Fruit fly (Drosophila melanogaster) whole organism, pupa: ENCODE results near the gene gdl-ORF39.

Source experiments
- CG10348 ChIP-seq: fragments of 200-800 bp; sonication (Bioruptor generic); IDR thresholded peaks from 2 replicates; pipeline ENCODE4 v1.3.6; 2022; ENCODE audit warnings: missing biosample characterization, missing genetic modification characterization
- CG12605 ChIP-seq: fragments of 200-800 bp; sonication (Bioruptor generic); IDR thresholded peaks from 2 replicates; pipeline ENCODE4 v1.3.6; 2022; ENCODE audit warnings: missing biosample characterization, missing genetic modification characterization
- CG13204 ChIP-seq: fragments of 200-800 bp; sonication (Bioruptor generic); optimal IDR thresholded peaks from 2 replicates; lab custom pipeline; 2018; ENCODE audit warnings: missing biosample characterization, mild to moderate bottlenecking, missing genetic modification characterization, moderate library complexity
- CG14655 ChIP-seq: fragments of 200-800 bp; sonication (Bioruptor generic); optimal IDR thresholded peaks from 3 replicates; lab custom pipeline; 2017; ENCODE audit warnings: mild to moderate bottlenecking, missing biosample characterization, missing genetic modification reagents, missing genetic modification characterization
- CG15710 ChIP-seq: fragments of 200-800 bp; sonication (Bioruptor generic); optimal IDR thresholded peaks from 2 replicates; lab custom pipeline; 2018; ENCODE audit warnings: missing biosample characterization, mild to moderate bottlenecking, missing genetic modification characterization, moderate library complexity
- CG17806 ChIP-seq: fragments of 200-800 bp; sonication (Bioruptor generic); optimal IDR thresholded peaks from 2 replicates; lab custom pipeline; 2018; ENCODE audit warnings: missing biosample characterization, mild to moderate bottlenecking, missing genetic modification characterization, moderate library complexity
- CG32121 ChIP-seq: fragments of 200-800 bp; sonication (Bioruptor generic); IDR thresholded peaks from 2 replicates; pipeline ENCODE4 v1.3.6; 2022; ENCODE audit warnings: missing biosample characterization, missing genetic modification characterization
- CG34367 ChIP-seq: fragments of 200-800 bp; sonication (Bioruptor generic); optimal IDR thresholded peaks from 2 replicates; lab custom pipeline; 2018; ENCODE audit warnings: missing biosample characterization, mild to moderate bottlenecking, missing genetic modification characterization
- CG4496 ChIP-seq: fragments of 200-800 bp; sonication (Bioruptor generic); IDR thresholded peaks from 3 replicates; pipeline ENCODE4 v1.3.6; 2022; ENCODE audit warnings: missing biosample characterization, missing genetic modification characterization
- CG8159 ChIP-seq: fragments of 200-800 bp; sonication (Bioruptor generic); optimal IDR thresholded peaks from 3 replicates; lab custom pipeline; 2018; ENCODE audit warnings: missing biosample characterization, mild to moderate bottlenecking, missing genetic modification characterization, moderate library complexity
- CG8301 ChIP-seq: fragments of 200-800 bp; sonication (Bioruptor generic); optimal IDR thresholded peaks from 2 replicates; lab custom pipeline; 2018; ENCODE audit warnings: missing biosample characterization, mild to moderate bottlenecking, missing genetic modification characterization
- CG9948 ChIP-seq: fragments of 200-800 bp; sonication (Bioruptor generic); optimal IDR thresholded peaks from 2 replicates; lab custom pipeline; 2018; ENCODE audit warnings: missing biosample characterization, mild to moderate bottlenecking, missing genetic modification characterization, moderate library complexity
- D1 ChIP-seq: fragments of 200-800 bp; sonication (Bioruptor generic); optimal IDR thresholded peaks from 2 replicates; lab custom pipeline; 2018; ENCODE audit warnings: missing biosample characterization, mild to moderate bottlenecking, missing genetic modification characterization, moderate library complexity
- EcR ChIP-seq: fragments of 200-800 bp; sonication (Bioruptor generic); optimal IDR thresholded peaks from 3 replicates; lab custom pipeline; 2019; ENCODE audit warnings: missing biosample characterization, missing genetic modification characterization, mild to moderate bottlenecking, moderate library complexity, missing genetic modification reagents
- Ets98B ChIP-seq: fragments of 200-800 bp; sonication (Bioruptor generic); IDR thresholded peaks from 2 replicates; pipeline ENCODE4 v1.3.6; 2022; ENCODE audit warnings: missing biosample characterization, missing genetic modification characterization
- Pif1A ChIP-seq: fragments of 200-800 bp; sonication (Bioruptor generic); optimal IDR thresholded peaks from 3 replicates; lab custom pipeline; 2016; ENCODE audit warnings: missing biosample characterization, missing genetic modification characterization
- Pif1B ChIP-seq: fragments of 200-800 bp; sonication (Bioruptor generic); optimal IDR thresholded peaks from 3 replicates; lab custom pipeline; 2016; ENCODE audit warnings: missing biosample characterization, missing genetic modification characterization
- Snoo ChIP-seq: fragments of 200-800 bp; sonication (Bioruptor generic); optimal IDR thresholded peaks from 3 replicates; lab custom pipeline; 2017; ENCODE audit warnings: missing biosample characterization, mild to moderate bottlenecking, missing genetic modification characterization, inconsistent platforms
- fd96Ca ChIP-seq: fragments of 200-800 bp; sonication (Bioruptor generic); IDR thresholded peaks from 3 replicates; pipeline ENCODE4 v1.3.6; 2022; ENCODE audit warnings: missing biosample characterization, missing genetic modification characterization
- gl ChIP-seq: fragments of 200-800 bp; sonication (Bioruptor generic); optimal IDR thresholded peaks from 2 replicates; lab custom pipeline; 2018; ENCODE audit warnings: missing biosample characterization, mild to moderate bottlenecking, missing genetic modification characterization
- rn ChIP-seq: fragments of 200-800 bp; sonication (Bioruptor generic); IDR thresholded peaks from 2 replicates; pipeline ENCODE4 v1.3.6; 2022; ENCODE audit warnings: missing biosample characterization, missing genetic modification characterization

The gdl-ORF39 gene

dm6 chr3L:15544455-15545415 is 35.5 kb downstream of the gdl-ORF39 start:
- TF ChIP-seq CG14655 (peak; percentile 60), D1 (no peak), gl (tag; lab: Kevin White, UChicago) (no peak), Ets98B (GFP tag; lab: Robert Waterston, UW) (peak; percentile 11; the same call in 1 of the 2 replicates), CG8301 (tag; lab: Kevin White, UChicago) (peak; percentile 44), CG32121 (GFP tag; lab: Robert Waterston, UW) (no peak), EcR (GFP tag; lab: Kevin White, UChicago) (peak; percentile 72), fd96Ca (GFP tag; lab: Robert Waterston, UW) (no peak; the same call in 2 of the 3 replicates), Snoo (tag; lab: Kevin White, UChicago) (peak; percentile 24), CG12605 (no peak), CG4496 (peak; percentile 15; the same call in 1 of the 3 replicates), CG17806 (tag; lab: Kevin White, UChicago) (no peak), Pif1A (GFP tag; lab: Kevin White, UChicago) (peak; percentile 20)

dm6 chr3L:15547187-15547790 is 38.0 kb downstream of the gdl-ORF39 start:
- TF ChIP-seq CG34367 (no peak), Snoo (tag; lab: Kevin White, UChicago) (no peak), CG10348 (GFP tag; lab: Robert Waterston, UW) (no peak), CG4496 (no peak), Pif1A (GFP tag; lab: Kevin White, UChicago) (no peak)

DNA sequence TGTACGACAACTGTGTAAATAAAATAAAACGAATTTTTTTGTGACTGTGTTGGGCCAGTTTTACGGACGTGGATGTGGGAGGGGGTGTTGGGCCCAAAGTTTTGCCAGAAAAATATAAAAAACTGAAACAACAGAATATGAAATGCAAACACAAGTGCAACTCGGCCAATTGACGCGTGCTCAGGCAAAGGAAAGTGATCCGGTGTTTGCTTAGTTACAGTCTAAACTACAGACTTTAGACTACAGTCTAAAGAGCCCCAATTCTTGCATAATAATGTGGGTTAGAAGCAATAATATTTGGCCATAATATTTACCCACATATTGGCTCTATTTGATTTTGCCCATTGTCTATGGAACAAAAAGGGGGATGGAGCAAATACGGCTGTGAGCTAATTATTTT is 39.6 kb downstream of the gdl-ORF39 start:
- TF ChIP-seq EcR (GFP tag; lab: Kevin White, UChicago) (no peak), Pif1B (GFP tag; lab: Kevin White, UChicago) (no peak)

- TF ChIP-seq Snoo (tag; lab: Kevin White, UChicago) (no peak), CG13204 (GFP tag; lab: Kevin White, UChicago) (no peak), EcR (GFP tag; lab: Kevin White, UChicago) (peak; percentile 44), D1 (peak; percentile 64), CG8159 (tag; lab: Kevin White, UChicago) (peak; percentile 75), CG10348 (GFP tag; lab: Robert Waterston, UW) (no peak), Ets98B (GFP tag; lab: Robert Waterston, UW) (peak; percentile 94), CG15710 (tag; lab: Kevin White, UChicago) (peak; percentile 25), CG32121 (GFP tag; lab: Robert Waterston, UW) (peak; percentile 93), CG12605 (peak; percentile 92), Pif1B (GFP tag; lab: Kevin White, UChicago) (no peak), gl (tag; lab: Kevin White, UChicago) (peak; percentile 99), CG14655 (peak; percentile 94), fd96Ca (GFP tag; lab: Robert Waterston, UW) (no peak), CG17806 (tag; lab: Kevin White, UChicago) (no peak), rn (peak; percentile 82), CG8301 (tag; lab: Kevin White, UChicago) (peak; percentile 90), Pif1A (GFP tag; lab: Kevin White, UChicago) (peak; percentile 89), CG34367 (no peak), CG9948 (tag; lab: Kevin White, UChicago) (peak; percentile 51), CG4496 (peak; percentile 96)
These were observed 44.9 kb downstream of the gdl-ORF39 start, which contains the start of gene AGO2 for dm6 chr3L:15553993-15554644. Gene AGO2, plus strand, starts transcription at chr3L:15554113.
